Worm (Caenorhabditis elegans): ENCODE results near the gene mboa-2.
A peak's percentile ranks its signal among the peaks of the same experiment; 100 is the strongest.

mboa-2 gene

ce11 chrV:11113041-11113574 lies 9.2 kb downstream of the mboa-2 start, which contains the start of gene erfa-3 (continued):
- TF ChIP-seq ceh-28 (tag; optimal IDR thresholded peaks at IDR 0.05) (no peak), lin-15B (tag; optimal IDR thresholded peaks at IDR 0.05) (no peak), nhr-6 (tag; optimal IDR thresholded peaks at IDR 0.05) (peak; percentile 31), hmg-1.1 (GFP tag; IDR thresholded peaks at IDR 0.05) (peak; percentile 70), tra-1 (GFP tag; IDR thresholded peaks at IDR 0.05) (no peak), daf-16 (GFP tag; optimal IDR thresholded peaks at IDR 0.05) (peak in 1 of 2 experiments; percentile 24), daf-16 (tag; optimal IDR thresholded peaks at IDR 0.05) (peak; percentile 64), duxl-1 (tag; optimal IDR thresholded peaks at IDR 0.05; ENCODE audit: poor library complexity) (peak; percentile 79), php-3 (GFP tag; IDR thresholded peaks at IDR 0.05) (peak; percentile 43; the same call in 1 of the 2 replicates), fkh-10 (GFP tag; optimal IDR thresholded peaks at IDR 0.05) (no peak), egl-27 (tag; optimal IDR thresholded peaks at IDR 0.05) (no peak), nhr-102 (tag; optimal IDR thresholded peaks at IDR 0.05) (peak; percentile 54), mes-2 (tag; optimal IDR thresholded peaks at IDR 0.05; ENCODE audit: poor library complexity, severe bottlenecking) (peak; percentile 95), ceh-20 (GFP tag; IDR thresholded peaks at IDR 0.05) (0 out of 2 replicates have a peak, but pooled peaks have one; percentile 13), daf-12 (tag; optimal IDR thresholded peaks at IDR 0.05) (no peak), pha-4 (GFP tag; IDR thresholded peaks at IDR 0.05) (peak; percentile 36; the same call in 1 of the 2 replicates), pha-4 (tag; optimal IDR thresholded peaks at IDR 0.05) (no peak), lim-7 (GFP tag; IDR thresholded peaks at IDR 0.05) (0 out of 2 replicates have a peak, but pooled peaks have one; percentile 50), hif-1 (tag; optimal IDR thresholded peaks at IDR 0.05) (peak in 1 of 2 experiments; percentile 56), ces-1 (GFP tag; optimal IDR thresholded peaks at IDR 0.05) (no peak), nhr-48 (tag; optimal IDR thresholded peaks at IDR 0.05) (peak; percentile 29), mdt-29 (GFP tag; IDR thresholded peaks at IDR 0.05) (no peak), lin-39 (tag; optimal IDR thresholded peaks at IDR 0.05) (no peak), arid-1 (GFP tag; conservative IDR thresholded peaks at IDR 0.05) (0 out of 2 replicates have a peak, but pooled peaks have one; percentile 13), ama-1 (optimal IDR thresholded peaks at IDR 0.05) (no peak), zfp-2 (tag; optimal IDR thresholded peaks at IDR 0.05) (no peak), sdz-12 (GFP tag; optimal IDR thresholded peaks at IDR 0.05) (no peak), daf-19 (GFP tag; conservative IDR thresholded peaks at IDR 0.05) (0 out of 2 replicates have a peak, but pooled peaks have one; percentile 11), ztf-7 (tag; optimal IDR thresholded peaks at IDR 0.05) (peak; percentile 58), hlh-11 (tag; optimal IDR thresholded peaks at IDR 0.05) (peak; percentile 53), lin-29 (GFP tag; IDR thresholded peaks at IDR 0.05) (no peak), Y105C5A.15 (GFP tag; IDR thresholded peaks at IDR 0.05) (0 out of 2 replicates have a peak, but pooled peaks have one; percentile 51), lin-1 (GFP tag; IDR thresholded peaks at IDR 0.05) (no peak), nhr-237 (tag; optimal IDR thresholded peaks at IDR 0.05) (no peak), mep-1 (tag; optimal IDR thresholded peaks at IDR 0.05) (peak; percentile 72), mdl-1 (tag; optimal IDR thresholded peaks at IDR 0.05) (no peak), attf-4 (tag; optimal IDR thresholded peaks at IDR 0.05) (no peak), unc-62 (GFP tag; optimal IDR thresholded peaks at IDR 0.05 in 1 of 2) (peak in 1 of 2 experiments; percentile 34), unc-62 (tag; optimal IDR thresholded peaks at IDR 0.05) (no peak), madf-5 (GFP tag; IDR thresholded peaks at IDR 0.05) (no peak), ztf-11 (tag; optimal IDR thresholded peaks at IDR 0.05) (no peak), zip-2 (tag; optimal IDR thresholded peaks at IDR 0.05) (peak; percentile 26), nhr-10 (tag; optimal IDR thresholded peaks at IDR 0.05) (no peak), F26F4.8 (GFP tag; conservative IDR thresholded peaks at IDR 0.05) (no peak), gei-8 (GFP tag; optimal IDR thresholded peaks at IDR 0.05) (no peak), F37D6.2 (tag; optimal IDR thresholded peaks at IDR 0.05) (no peak), dve-1 (tag; optimal IDR thresholded peaks at IDR 0.05; ENCODE audit: insufficient read depth) (peak; percentile 77), pqm-1 (tag; optimal IDR thresholded peaks at IDR 0.05) (no peak), jun-1 (tag; optimal IDR thresholded peaks at IDR 0.05) (no peak), F10B5.3 (tag; optimal IDR thresholded peaks at IDR 0.05) (no peak), lsy-2 (tag; optimal IDR thresholded peaks at IDR 0.05) (peak in 1 of 2 experiments; percentile 73)
